Worm (Caenorhabditis elegans) whole organism, L4 larva: ENCODE measurements around the gene csn-5.

Experiments
- D1046.2 ChIP-seq: fragments of 200-800 bp; sonication (Bioruptor generic); IDR thresholded peaks from 2 replicates; pipeline ENCODE4 v1.3.6; 2022; ENCODE audit warnings: missing genetic modification characterization, missing compliant biosample characterization
- F10B5.3 ChIP-seq: sonication (generic microtip); optimal IDR thresholded peaks from 2 replicates; lab custom pipeline; 2016; ENCODE audit warnings: mild to moderate bottlenecking, missing genetic modification characterization, missing compliant biosample characterization
- F37D6.2 ChIP-seq: sonication (generic microtip); optimal IDR thresholded peaks from 2 replicates; lab custom pipeline; 2016; ENCODE audit warnings: mild to moderate bottlenecking, missing genetic modification characterization, missing compliant biosample characterization
- R02D3.7 ChIP-seq: fragments of 150-350 bp; sonication (generic microtip); optimal IDR thresholded peaks from 3 replicates; lab custom pipeline; 2014; ENCODE audit warnings: missing biosample characterization, missing genetic modification characterization
- T20F7.1 ChIP-seq: fragments of 200-800 bp; sonication (Bioruptor generic); optimal IDR thresholded peaks from 2 replicates; lab custom pipeline; 2018; ENCODE audit warnings: mild to moderate bottlenecking, missing genetic modification characterization, missing compliant biosample characterization
- Y105C5A.15 ChIP-seq: fragments of 200-800 bp; sonication (Bioruptor generic); IDR thresholded peaks from 2 replicates; pipeline ENCODE4 v1.3.6; 2022; ENCODE audit warnings: missing genetic modification characterization, missing compliant biosample characterization
- Y48G9A.11 ChIP-seq: fragments of 200-800 bp; sonication (Bioruptor generic); IDR thresholded peaks from 2 replicates; pipeline ENCODE4 v1.3.6; 2022; ENCODE audit warnings: missing genetic modification reagents, missing genetic modification characterization, missing compliant biosample characterization
- ZK337.2 ChIP-seq: fragments of 200-800 bp; sonication (Bioruptor generic); IDR thresholded peaks from 2 replicates; pipeline ENCODE4 v1.3.6; 2022; ENCODE audit warnings: missing genetic modification reagents, missing genetic modification characterization, missing compliant biosample characterization
- aly-2 ChIP-seq: sonication (generic microtip); optimal IDR thresholded peaks from 2 replicates; lab custom pipeline; 2018; ENCODE audit warnings: missing biosample characterization, missing genetic modification characterization
- ceh-20 ChIP-seq: fragments of 200-800 bp; sonication (Bioruptor generic); IDR thresholded peaks from 2 replicates; pipeline ENCODE4 v1.3.6; 2022; ENCODE audit warnings: missing genetic modification reagents, missing genetic modification characterization, missing compliant biosample characterization
- ceh-28 ChIP-seq: fragments of 150-350 bp; optimal IDR thresholded peaks from 2 replicates; lab custom pipeline; 2014; ENCODE audit warnings: missing biosample characterization, missing genetic modification reagents, missing genetic modification characterization
- ceh-44 ChIP-seq: fragments of 200-800 bp; sonication (Bioruptor generic); IDR thresholded peaks from 2 replicates; pipeline ENCODE4 v1.3.6; 2022; ENCODE audit warnings: missing genetic modification reagents, missing genetic modification characterization, missing compliant biosample characterization
- ces-1 ChIP-seq: fragments of 150-350 bp; sonication (generic microtip); optimal IDR thresholded peaks from 4 replicates; lab custom pipeline; 2014; ENCODE audit warnings: missing biosample characterization, missing genetic modification reagents, missing genetic modification characterization
- ctbp-1 ChIP-seq: fragments of 200-800 bp; sonication (Bioruptor generic); IDR thresholded peaks from 2 replicates; pipeline ENCODE4 v1.3.6; 2022; ENCODE audit warnings: missing genetic modification reagents, missing genetic modification characterization, missing compliant biosample characterization
- daf-16 ChIP-seq, 3 experiments: sonication (generic microtip); optimal IDR thresholded peaks; 2 replicates each; lab custom pipeline; 2016 to 2017; ENCODE audit warnings: missing genetic modification characterization in 3 of 3, missing genetic modification reagents in 3 of 3, mild to moderate bottlenecking in 2 of 3, missing compliant biosample characterization in 2 of 3, missing biosample characterization in 1 of 3, moderate library complexity in 1 of 3
- daf-19 ChIP-seq: fragments of 200-800 bp; sonication (Bioruptor generic); conservative IDR thresholded peaks from 2 replicates; pipeline ENCODE4 v1.3.6; 2022; ENCODE audit warnings: missing genetic modification characterization, missing compliant biosample characterization
- dmd-6 ChIP-seq: fragments of 200-800 bp; sonication (Bioruptor generic); IDR thresholded peaks from 2 replicates; pipeline ENCODE4 v1.3.6; 2022; ENCODE audit warnings: missing genetic modification reagents, missing genetic modification characterization, missing compliant biosample characterization
- dmd-8 ChIP-seq: fragments of 200-800 bp; sonication (Bioruptor generic); IDR thresholded peaks from 2 replicates; pipeline ENCODE4 v1.3.6; 2022; ENCODE audit warnings: missing genetic modification characterization, missing compliant biosample characterization
- egl-43 ChIP-seq: fragments of 200-800 bp; sonication (Bioruptor generic); IDR thresholded peaks from 2 replicates; pipeline ENCODE4 v1.3.6; 2022; ENCODE audit warnings: missing genetic modification reagents, missing genetic modification characterization, missing compliant biosample characterization
- fkh-10 ChIP-seq: fragments of 150-350 bp; optimal IDR thresholded peaks from 2 replicates; lab custom pipeline; 2014; ENCODE audit warnings: missing biosample characterization, missing genetic modification reagents, missing genetic modification characterization
- fos-1 ChIP-seq: fragments of 150-350 bp; optimal IDR thresholded peaks from 2 replicates; lab custom pipeline; 2014; ENCODE audit warnings: missing biosample characterization, missing genetic modification characterization
- hif-1 ChIP-seq, 2 experiments: sonication (generic microtip); optimal IDR thresholded peaks; 2 replicates each; lab custom pipeline; 2016 to 2017; ENCODE audit warnings: missing compliant biosample characterization in 2 of 2, missing genetic modification characterization in 2 of 2, missing genetic modification reagents in 2 of 2, missing genotype in 2 of 2, mild to moderate bottlenecking in 1 of 2
- hlh-11 ChIP-seq: fragments of 200-800 bp; sonication (Bioruptor generic); optimal IDR thresholded peaks from 2 replicates; lab custom pipeline; 2018; ENCODE audit warnings: mild to moderate bottlenecking, missing genetic modification characterization, missing compliant biosample characterization
- hmg-1.1 ChIP-seq: fragments of 200-800 bp; sonication (Bioruptor generic); IDR thresholded peaks from 2 replicates; pipeline ENCODE4 v1.3.6; 2022; ENCODE audit warnings: missing genetic modification reagents, missing genetic modification characterization, missing compliant biosample characterization
- jun-1 ChIP-seq: fragments of 150-350 bp; optimal IDR thresholded peaks from 2 replicates; lab custom pipeline; 2014; ENCODE audit warnings: missing biosample characterization, missing genetic modification reagents, missing genetic modification characterization
- lin-13 ChIP-seq: fragments of 150-350 bp; optimal IDR thresholded peaks from 2 replicates; lab custom pipeline; 2014; ENCODE audit warnings: missing biosample characterization, missing genetic modification reagents, missing genetic modification characterization
- lin-38 ChIP-seq: fragments of 200-800 bp; sonication (Bioruptor generic); IDR thresholded peaks from 2 replicates; pipeline ENCODE4 v1.3.6; 2022; ENCODE audit warnings: missing genetic modification reagents, missing genetic modification characterization, missing compliant biosample characterization
- lin-39 ChIP-seq: fragments of 150-350 bp; optimal IDR thresholded peaks from 2 replicates; lab custom pipeline; 2014; ENCODE audit warnings: missing biosample characterization, missing genetic modification reagents, missing genetic modification characterization
- madf-9 ChIP-seq: fragments of 200-800 bp; sonication (Bioruptor generic); conservative IDR thresholded peaks from 2 replicates; pipeline ENCODE4 v1.3.6; 2022; ENCODE audit warnings: missing genetic modification reagents, missing genetic modification characterization, missing compliant biosample characterization
- mxl-2 ChIP-seq: fragments of 200-800 bp; sonication (Bioruptor generic); conservative IDR thresholded peaks from 2 replicates; pipeline ENCODE4 v1.3.6; 2022; ENCODE audit warnings: missing genetic modification reagents, missing genetic modification characterization, missing compliant biosample characterization
- nhr-10 ChIP-seq: fragments of 150-350 bp; optimal IDR thresholded peaks from 2 replicates; lab custom pipeline; 2014; ENCODE audit warnings: missing biosample characterization, missing genetic modification characterization
- nhr-102 ChIP-seq: sonication (generic microtip); optimal IDR thresholded peaks from 2 replicates; lab custom pipeline; 2016; ENCODE audit warnings: mild to moderate bottlenecking, missing genetic modification characterization, moderate library complexity, missing compliant biosample characterization
- nhr-111 ChIP-seq: fragments of 200-800 bp; sonication (Bioruptor generic); optimal IDR thresholded peaks from 2 replicates; lab custom pipeline; 2018; ENCODE audit warnings: mild to moderate bottlenecking, missing genetic modification characterization, missing compliant biosample characterization
- nhr-48 ChIP-seq: sonication (generic microtip); optimal IDR thresholded peaks from 2 replicates; lab custom pipeline; 2016; ENCODE audit warnings: mild to moderate bottlenecking, missing genetic modification characterization, missing compliant biosample characterization
- nhr-6 ChIP-seq: fragments of 150-350 bp; optimal IDR thresholded peaks from 2 replicates; lab custom pipeline; 2014; ENCODE audit warnings: missing biosample characterization, missing genetic modification characterization
- pha-4 ChIP-seq, 2 experiments: fragments of 150-350 bp in 1 of 2; fragments of 200-800 bp in 1 of 2; sonication (Bioruptor generic) in 1 of 2; IDR thresholded peaks in 1 of 2; optimal IDR thresholded peaks in 1 of 2; 2 replicates each; pipeline versions ENCODE4 v1.3.6 to Lab custom; 2014 to 2022; ENCODE audit warnings: missing genetic modification characterization in 2 of 2, missing genetic modification reagents in 2 of 2, missing biosample characterization in 1 of 2, missing compliant biosample characterization in 1 of 2
- php-3 ChIP-seq: fragments of 200-800 bp; sonication (Bioruptor generic); IDR thresholded peaks from 2 replicates; pipeline ENCODE4 v1.3.6; 2022; ENCODE audit warnings: missing genetic modification reagents, missing genetic modification characterization, missing compliant biosample characterization
- pqm-1 ChIP-seq: sonication (generic microtip); optimal IDR thresholded peaks from 2 replicates; lab custom pipeline; 2017; ENCODE audit warnings: missing biosample characterization, missing genetic modification characterization
- snpc-4 ChIP-seq: fragments of 150-350 bp; optimal IDR thresholded peaks from 2 replicates; lab custom pipeline; 2014; ENCODE audit warnings: missing biosample characterization, missing genetic modification characterization
- unc-130 ChIP-seq: sonication (generic microtip); optimal IDR thresholded peaks from 2 replicates; lab custom pipeline; 2016; ENCODE audit warnings: missing genetic modification reagents, missing genetic modification characterization, missing compliant biosample characterization
- unc-62 ChIP-seq, 3 experiments: fragments of 150-350 bp in 1 of 3; sonication (generic microtip); optimal IDR thresholded peaks in 2 of 3; peaks in 1 of 3; 1 replicate in 1 of 3; 2 replicates in 2 of 3; lab custom pipeline; 2014 to 2017; ENCODE audit warnings: missing biosample characterization in 3 of 3, missing genetic modification characterization in 3 of 3, missing genetic modification reagents in 3 of 3, missing genotype in 1 of 3
- zfp-2 ChIP-seq: sonication (generic microtip); optimal IDR thresholded peaks from 2 replicates; lab custom pipeline; 2016; ENCODE audit warnings: mild to moderate bottlenecking, missing genetic modification characterization, missing compliant biosample characterization
- zfp-3 ChIP-seq: fragments of 200-800 bp; sonication (Bioruptor generic); conservative IDR thresholded peaks from 2 replicates; pipeline ENCODE4 v1.3.6; 2022; ENCODE audit warnings: missing genetic modification reagents, missing genetic modification characterization, missing compliant biosample characterization
- zip-11 ChIP-seq: fragments of 200-800 bp; sonication (Bioruptor generic); IDR thresholded peaks from 2 replicates; pipeline ENCODE4 v1.3.6; 2022; ENCODE audit warnings: missing genetic modification characterization, missing compliant biosample characterization
- zip-2 ChIP-seq: fragments of 150-350 bp; optimal IDR thresholded peaks from 2 replicates; lab custom pipeline; 2014; ENCODE audit warnings: missing biosample characterization, missing genetic modification characterization

csn-5 gene

DNA sequence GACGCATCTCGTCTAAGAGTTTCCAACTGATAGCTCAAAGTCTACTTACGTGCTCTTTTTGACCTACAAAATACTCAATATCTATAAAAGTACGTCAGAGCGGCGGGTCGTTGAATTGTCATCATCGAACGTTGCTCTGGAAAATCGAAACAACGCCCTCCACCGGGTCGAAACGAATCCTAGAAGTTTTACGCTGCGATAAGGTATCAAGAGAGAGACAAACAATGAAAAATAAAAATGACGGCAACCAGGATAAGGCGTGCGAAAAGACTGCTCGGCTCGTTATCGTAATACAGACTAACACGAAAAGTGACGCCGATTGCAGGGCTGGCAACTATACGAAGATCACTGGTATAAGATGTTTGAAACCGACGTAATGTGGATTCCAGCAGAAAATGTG lies 4.9 kb downstream of the csn-5 start (continued):
- TF ChIP-seq nhr-48 (peak; percentile 51), hif-1 (tag; optimal IDR thresholded peaks at IDR 0.05; lab: Kevin White, UChicago) (peak in 1 of 2 experiments; percentile 34), R02D3.7 (tag; lab: Kevin White, UChicago) (no peak), ctbp-1 (GFP tag; lab: Robert Waterston, UW) (no peak), pha-4 (GFP tag; IDR thresholded peaks at IDR 0.05; lab: Robert Waterston, UW) (peak; percentile 12; the same call in 1 of the 2 replicates), pha-4 (tag; optimal IDR thresholded peaks at IDR 0.05; lab: Kevin White, UChicago) (no peak), pqm-1 (tag; lab: Kevin White, UChicago) (peak; percentile 55), nhr-6 (tag; lab: Kevin White, UChicago) (no peak), ces-1 (GFP tag; lab: Kevin White, UChicago) (no peak), fkh-10 (no peak), F10B5.3 (tag; lab: Kevin White, UChicago) (no peak), ceh-44 (GFP tag; lab: Robert Waterston, UW) (no peak), snpc-4 (no peak), lin-39 (no peak)
- TF ChIP-seq, all 104 proteins: peak for 13

DNA sequence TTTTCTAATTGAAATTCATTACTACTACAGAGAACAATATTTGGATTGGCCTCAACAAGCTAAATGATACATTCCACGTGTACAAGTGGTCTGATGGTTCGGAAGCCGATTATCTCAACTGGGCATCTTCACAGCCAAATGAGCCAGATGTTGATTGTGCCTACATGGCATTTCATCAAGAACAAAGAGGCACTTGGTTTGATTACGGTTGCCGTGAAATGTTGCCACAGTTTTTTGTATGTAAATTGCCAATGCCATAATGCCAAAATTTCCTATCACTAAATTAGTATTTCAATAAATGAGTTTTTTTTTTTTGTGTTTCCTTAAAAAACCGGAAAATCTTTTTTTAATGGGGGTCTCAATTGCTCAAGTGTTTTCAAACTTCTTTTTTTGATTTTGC lies 5.4 kb downstream of the csn-5 start:
- TF ChIP-seq unc-62 (GFP tag; optimal IDR thresholded peaks at IDR 0.05 in 1 of 2; lab: Kevin White, UChicago) (peak in 1 of 2 experiments; percentile 95), unc-62 (tag; optimal IDR thresholded peaks at IDR 0.05; lab: Kevin White, UChicago) (no peak), aly-2 (no peak)

- TF ChIP-seq hmg-1.1 (GFP tag; lab: Robert Waterston, UW) = peak; percentile 55
- TF ChIP-seq R02D3.7 (tag; lab: Kevin White, UChicago) = no peak
- no peak for TF ChIP-seq nhr-111 (GFP tag; lab: Kevin White, UChicago)
- no peak for TF ChIP-seq F37D6.2 (tag; lab: Kevin White, UChicago)
- no peak for TF ChIP-seq zfp-2 (tag; lab: Kevin White, UChicago)
- peak; percentile 95 for TF ChIP-seq lin-13 (GFP tag; lab: Kevin White, UChicago)
- TF ChIP-seq lin-39 = no peak
- TF ChIP-seq nhr-102 = peak; percentile 4
- no peak for TF ChIP-seq php-3 (GFP tag; lab: Robert Waterston, UW)
- TF ChIP-seq zfp-3 (GFP tag; lab: Robert Waterston, UW) = no peak
- no peak for TF ChIP-seq daf-16 (GFP tag; optimal IDR thresholded peaks at IDR 0.05; lab: Kevin White, UChicago)
- peak; percentile 30 for TF ChIP-seq daf-16 (tag; optimal IDR thresholded peaks at IDR 0.05; lab: Kevin White, UChicago)
- no peak for TF ChIP-seq ZK337.2 (GFP tag; lab: Robert Waterston, UW)
- no peak for TF ChIP-seq Y105C5A.15 (GFP tag; lab: Robert Waterston, UW)
- peak; percentile 87 for TF ChIP-seq hlh-11 (tag; lab: Kevin White, UChicago)
- TF ChIP-seq unc-130 (GFP tag; lab: Kevin White, UChicago) = no peak
- peak; percentile 79 for TF ChIP-seq dmd-6 (GFP tag; lab: Robert Waterston, UW)
- no peak for TF ChIP-seq jun-1 (tag; lab: Kevin White, UChicago)
- TF ChIP-seq Y48G9A.11 (GFP tag; lab: Robert Waterston, UW) = no peak
- no peak for TF ChIP-seq dmd-8
- no peak for TF ChIP-seq unc-62 (GFP tag; optimal IDR thresholded peaks at IDR 0.05 in 1 of 2; lab: Kevin White, UChicago)
- no peak for TF ChIP-seq unc-62 (tag; optimal IDR thresholded peaks at IDR 0.05; lab: Kevin White, UChicago)
- 0 out of 2 replicates have a peak, but pooled peaks have one; percentile 20 for TF ChIP-seq mxl-2 (GFP tag; lab: Robert Waterston, UW)
- no peak for TF ChIP-seq ceh-44 (GFP tag; lab: Robert Waterston, UW)
- TF ChIP-seq fos-1 (tag; lab: Kevin White, UChicago) = no peak
- TF ChIP-seq fkh-10 = no peak
- no peak for TF ChIP-seq snpc-4
- TF ChIP-seq ceh-20 = no peak
- TF ChIP-seq ceh-28 (tag; lab: Kevin White, UChicago) = no peak
- TF ChIP-seq zip-2 (tag; lab: Kevin White, UChicago) = no peak
- TF ChIP-seq egl-43 = no peak
- no peak for TF ChIP-seq D1046.2 (GFP tag; lab: Robert Waterston, UW)
- no peak for TF ChIP-seq zip-11 (GFP tag; lab: Robert Waterston, UW)
- no peak for TF ChIP-seq nhr-6 (tag; lab: Kevin White, UChicago)
- no peak for TF ChIP-seq ctbp-1 (GFP tag; lab: Robert Waterston, UW)
- TF ChIP-seq nhr-10 (tag; lab: Kevin White, UChicago) = peak; percentile 71
- TF ChIP-seq madf-9 (GFP tag; lab: Robert Waterston, UW) = no peak; the same call in 1 of the 2 replicates
- 0 out of 2 replicates have a peak, but pooled peaks have one; percentile 25 for TF ChIP-seq lin-38 (GFP tag; lab: Robert Waterston, UW)
- TF ChIP-seq T20F7.1 (GFP tag; lab: Kevin White, UChicago) = peak; percentile 53
- no peak for TF ChIP-seq daf-19
These were observed 6.6 kb downstream of the csn-5 start for ce11 chrIV:5655966-5656389.
